Worm (Caenorhabditis elegans): Measurements from ENCODE around the gene cyp-34A7.

Gene cyp-34A7

ce11 chrV:3985104-3985503 is 21.5 kb upstream of the cyp-34A7 start:
- TF ChIP-seq lin-14 (GFP tag; optimal IDR thresholded peaks at IDR 0.05) (peak; percentile 42), fkh-8 (tag; optimal IDR thresholded peaks at IDR 0.05) (no peak), blmp-1 (tag; optimal IDR thresholded peaks at IDR 0.05) (peak; percentile 77), unc-98 (GFP tag; IDR thresholded peaks at IDR 0.05) (no peak), nhr-20 (tag; optimal IDR thresholded peaks at IDR 0.05) (peak; percentile 42), nhr-77 (tag; optimal IDR thresholded peaks at IDR 0.05) (no peak), elt-3 (tag; optimal IDR thresholded peaks at IDR 0.05) (peak in 1 of 6 experiments; percentile 19), nhr-85 (tag) (peak; percentile 88), C16A3.4 (tag; optimal IDR thresholded peaks at IDR 0.05) (no peak), nhr-71 (tag; optimal IDR thresholded peaks at IDR 0.05) (peak; percentile 20), egl-27 (tag; optimal IDR thresholded peaks at IDR 0.05) (no peak), efl-1 (optimal IDR thresholded peaks at IDR 0.05) (no peak), efl-1 (GFP tag; optimal IDR thresholded peaks at IDR 0.05 in 1 of 2) (peak in 1 of 2 experiments; percentile 23), mab-9 (GFP tag; IDR thresholded peaks at IDR 0.05) (no peak)

ce11 chrV:3984178-3984577 is 20.6 kb upstream of the cyp-34A7 start, which contains the start of gene nlp-29:
TSS of gene nlp-29 (plus strand) at chrV:3984425.
- TF ChIP-seq C04F5.9 (tag; optimal IDR thresholded peaks at IDR 0.05), result no peak
- TF ChIP-seq alr-1 (tag; optimal IDR thresholded peaks at IDR 0.05; ENCODE audit: borderline replicate concordance), result no peak
- TF ChIP-seq unc-86 (tag; optimal IDR thresholded peaks at IDR 0.05), result no peak
- TF ChIP-seq nhr-47 (tag; optimal IDR thresholded peaks at IDR 0.05), result no peak
- TF ChIP-seq nhr-77 (tag; optimal IDR thresholded peaks at IDR 0.05), result no peak
- TF ChIP-seq lin-35 (GFP tag; optimal IDR thresholded peaks at IDR 0.05), result peak in 1 of 2 experiments; percentile 15
- TF ChIP-seq hpl-2 (GFP tag; optimal IDR thresholded peaks at IDR 0.05), result no peak
- TF ChIP-seq lin-14 (GFP tag; optimal IDR thresholded peaks at IDR 0.05), result peak; percentile 46
- TF ChIP-seq mdl-1 (tag; optimal IDR thresholded peaks at IDR 0.05), result peak in 1 of 2 experiments; percentile 9
- TF ChIP-seq nhr-71 (tag; optimal IDR thresholded peaks at IDR 0.05), result peak; percentile 58
- no peak for TF ChIP-seq aly-2 (tag; optimal IDR thresholded peaks at IDR 0.05)
- TF ChIP-seq pax-3 (tag; optimal IDR thresholded peaks at IDR 0.05), result no peak
- no peak for TF ChIP-seq snpc-4 (tag; optimal IDR thresholded peaks at IDR 0.05)
- TF ChIP-seq nhr-20 (tag; optimal IDR thresholded peaks at IDR 0.05), result peak; percentile 71
- no peak for TF ChIP-seq skn-1 (tag; optimal IDR thresholded peaks at IDR 0.05)
- no peak for TF ChIP-seq ztf-4 (tag; optimal IDR thresholded peaks at IDR 0.05)
- TF ChIP-seq nhr-19 (GFP tag; conservative IDR thresholded peaks at IDR 0.05), result no peak
- TF ChIP-seq unc-62 (GFP tag; optimal IDR thresholded peaks at IDR 0.05), result no peak
- peak; percentile 86 for TF ChIP-seq nhr-85 (tag)
- TF ChIP-seq sox-4 (tag; optimal IDR thresholded peaks at IDR 0.05), result no peak
- TF ChIP-seq ceh-8 (GFP tag; optimal IDR thresholded peaks at IDR 0.05), result no peak
- 0 out of 2 replicates have a peak, but pooled peaks have one; percentile 24 for TF ChIP-seq grh-1 (GFP tag; IDR thresholded peaks at IDR 0.05)
- TF ChIP-seq pag-3 (tag; optimal IDR thresholded peaks at IDR 0.05; ENCODE audit: borderline replicate concordance, insufficient read depth), result no peak
- peak; percentile 87 for TF ChIP-seq blmp-1 (tag; optimal IDR thresholded peaks at IDR 0.05)
- TF ChIP-seq snu-23 (GFP tag; optimal IDR thresholded peaks at IDR 0.05), result peak; percentile 50
- peak in 1 of 6 experiments; percentile 56 for TF ChIP-seq elt-3 (tag; optimal IDR thresholded peaks at IDR 0.05)
- TF ChIP-seq F16B12.6 (tag; optimal IDR thresholded peaks at IDR 0.05), result no peak

ce11 chrV:3981680-3982079 is 18.1 kb upstream of the cyp-34A7 start, which contains the start of gene nlp-30:
TSS of gene nlp-30 (plus strand) at chrV:3981980.
- TF ChIP-seq ces-1 (GFP tag; optimal IDR thresholded peaks at IDR 0.05) (no peak), zip-4 (GFP tag; optimal IDR thresholded peaks at IDR 0.05) (no peak), efl-1 (optimal IDR thresholded peaks at IDR 0.05) (no peak), efl-1 (GFP tag; optimal IDR thresholded peaks at IDR 0.05 in 1 of 2) (no peak), mef-2 (tag; optimal IDR thresholded peaks at IDR 0.05) (no peak), nhr-71 (tag; optimal IDR thresholded peaks at IDR 0.05) (no peak), aly-2 (tag; optimal IDR thresholded peaks at IDR 0.05) (no peak), hpl-2 (GFP tag; optimal IDR thresholded peaks at IDR 0.05) (no peak), fkh-10 (GFP tag; optimal IDR thresholded peaks at IDR 0.05) (no peak), F16B12.6 (tag; optimal IDR thresholded peaks at IDR 0.05) (no peak), mep-1 (tag; optimal IDR thresholded peaks at IDR 0.05) (no peak), ceh-63 (GFP tag; optimal IDR thresholded peaks at IDR 0.05) (no peak), jun-1 (tag; optimal IDR thresholded peaks at IDR 0.05) (no peak), C16A3.4 (tag; optimal IDR thresholded peaks at IDR 0.05) (no peak), ets-5 (GFP tag; IDR thresholded peaks at IDR 0.05) (no peak), pqm-1 (tag; optimal IDR thresholded peaks at IDR 0.05) (no peak), Y116A8C.19 (tag; optimal IDR thresholded peaks at IDR 0.05; ENCODE audit: borderline replicate concordance) (no peak), sox-4 (tag; optimal IDR thresholded peaks at IDR 0.05) (no peak), nhr-84 (tag; optimal IDR thresholded peaks at IDR 0.05) (no peak), xbp-1 (tag; optimal IDR thresholded peaks at IDR 0.05) (no peak)

All from whole organism, L1 larva.